Fruit fly (Drosophila melanogaster): Measurements from ENCODE around the gene CG15172.

CG15172 gene

dm6 chr2L:18987078-18987895 is 34.9 kb upstream of the CG15172 start, which contains the start of the genes Swip-1 and EMC5 (continued):
- TF ChIP-seq acj6 (GFP tag; optimal IDR thresholded peaks at IDR 0.05) (peak; percentile 35), CG6792 (GFP tag; optimal IDR thresholded peaks at IDR 0.05) (no peak), Hr38 (GFP tag; optimal IDR thresholded peaks at IDR 0.05) (no peak), net (GFP tag; optimal IDR thresholded peaks at IDR 0.05) (peak; percentile 20), CG11902 (GFP tag; optimal IDR thresholded peaks at IDR 0.05) (peak; percentile 51), CG32006 (GFP tag; optimal IDR thresholded peaks at IDR 0.05) (peak; percentile 48), CG6163 (GFP tag; IDR thresholded peaks at IDR 0.05) (peak; percentile 61; the same call in 2 of the 3 replicates), CG6808 (GFP tag; optimal IDR thresholded peaks at IDR 0.05) (peak; percentile 35), Hr39 (GFP tag; optimal IDR thresholded peaks at IDR 0.05) (no peak), Eip75B (GFP tag; optimal IDR thresholded peaks at IDR 0.05) (peak; percentile 18), Sox102F (GFP tag; optimal IDR thresholded peaks at IDR 0.05) (peak; percentile 38), cyc (GFP tag; optimal IDR thresholded peaks at IDR 0.05) (no peak), CG11294 (GFP tag; IDR thresholded peaks at IDR 0.05) (no peak), CG1621 (tag; optimal IDR thresholded peaks at IDR 0.05) (no peak), Lpt (GFP tag; optimal IDR thresholded peaks at IDR 0.05) (no peak), CG8119 (GFP tag; IDR thresholded peaks at IDR 0.05) (0 out of 3 replicates have a peak, but pooled peaks have one; percentile 38), dsx (GFP tag; optimal IDR thresholded peaks at IDR 0.05; ENCODE audit: poor library complexity, severe bottlenecking) (peak; percentile 16), CG9139 (GFP tag; optimal IDR thresholded peaks at IDR 0.05) (no peak)

- TF ChIP-seq CG4318 (GFP tag; optimal IDR thresholded peaks at IDR 0.05), result no peak
- no peak for TF ChIP-seq Hr38 (GFP tag; optimal IDR thresholded peaks at IDR 0.05)
- TF ChIP-seq CG10631 (GFP tag; optimal IDR thresholded peaks at IDR 0.05), result no peak
- TF ChIP-seq Eip78C (GFP tag), result no peak
These were observed 32.1 kb upstream of the CG15172 start, which contains the start of gene CG15170 for dm6 chr2L:18990133-18990532. TSS of gene CG15170 (minus strand) at chr2L:18990233.

dm6 chr2L:18990720-18991119 is 31.5 kb upstream of the CG15172 start, which contains the start of gene CG15169:
TSS of gene CG15169 (plus strand) at chr2L:18991020.
- TF ChIP-seq Gug (GFP tag; IDR thresholded peaks at IDR 0.05) (no peak), topi (GFP tag; optimal IDR thresholded peaks at IDR 0.05) (no peak), pdm3 (GFP tag; optimal IDR thresholded peaks at IDR 0.05) (no peak), CG31627 (GFP tag; optimal IDR thresholded peaks at IDR 0.05) (no peak), Eip78C (GFP tag) (no peak), CG16779 (tag; optimal IDR thresholded peaks at IDR 0.05) (no peak), vri (GFP tag; optimal IDR thresholded peaks at IDR 0.05) (no peak), CG34406 (GFP tag; optimal IDR thresholded peaks at IDR 0.05) (no peak)

- no peak for TF ChIP-seq ss (GFP tag; optimal IDR thresholded peaks at IDR 0.05)
These were observed 30.0 kb upstream of the CG15172 start, which contains the start of gene CG46465 for dm6 chr2L:18992196-18992595. TSS of gene CG46465 (plus strand) at chr2L:18992496.

dm6 chr2L:18995660-18996417 is 26.4 kb upstream of the CG15172 start, which contains the start of gene CG10650:
TSS of gene CG10650 (minus strand) at chr2L:18995934.
- TF ChIP-seq Eip78C (GFP tag) (peak; percentile 9), CG11902 (GFP tag; optimal IDR thresholded peaks at IDR 0.05) (no peak), vri (GFP tag; optimal IDR thresholded peaks at IDR 0.05) (peak; percentile 78)

dm6 chr2L:18997148-18997547 is 25.1 kb upstream of the CG15172 start, which contains the start of gene CG31792:
TSS of gene CG31792 (plus strand) at chr2L:18997448.
- TF ChIP-seq CG6792 (GFP tag; optimal IDR thresholded peaks at IDR 0.05) (no peak), CG8319 (GFP tag; optimal IDR thresholded peaks at IDR 0.05) (no peak), CG6163 (GFP tag; IDR thresholded peaks at IDR 0.05) (no peak), Hr38 (GFP tag; optimal IDR thresholded peaks at IDR 0.05) (no peak), CG16779 (tag; optimal IDR thresholded peaks at IDR 0.05) (no peak), Sox15 (GFP tag; optimal IDR thresholded peaks at IDR 0.05) (no peak)

Data from whole organism, prepupa.